Worm (Caenorhabditis elegans) whole organism, young adult: ENCODE measurements around the gene cyc-2.2.

Experiments used
- B0035.1 ChIP-seq: sonication (generic microtip); optimal IDR thresholded peaks from 2 replicates; lab custom pipeline; 2016; ENCODE audit warnings: missing genetic modification characterization, mild to moderate bottlenecking, missing compliant biosample characterization, missing genotype, missing genetic modification reagents
- B0261.1 ChIP-seq: sonication (generic microtip); optimal IDR thresholded peaks from 2 replicates; lab custom pipeline; 2016; ENCODE audit warnings: mild to moderate bottlenecking, missing genetic modification characterization, moderate library complexity, missing compliant biosample characterization
- C06A6.2 ChIP-seq: fragments of 200-800 bp; sonication (Bioruptor generic); conservative IDR thresholded peaks from 2 replicates; pipeline ENCODE4 v1.3.6; 2022; ENCODE audit warnings: missing genetic modification characterization, missing compliant biosample characterization
- F10E7.11 ChIP-seq: sonication (generic microtip); optimal IDR thresholded peaks from 2 replicates; lab custom pipeline; 2017; ENCODE audit warnings: mild to moderate bottlenecking, missing genetic modification characterization, moderate library complexity, missing compliant biosample characterization
- F23B12.7 ChIP-seq: sonication (generic microtip); optimal IDR thresholded peaks from 2 replicates; lab custom pipeline; 2017; ENCODE audit warnings: missing genetic modification characterization, mild to moderate bottlenecking, missing compliant biosample characterization, antibody characterized with exemption, moderate library complexity; ENCODE audit not compliant: insufficient read depth
- F33H1.4 ChIP-seq: fragments of 200-800 bp; sonication (Bioruptor generic); IDR thresholded peaks from 2 replicates; pipeline ENCODE4 v1.3.6; 2022; ENCODE audit warnings: missing genetic modification reagents, missing genetic modification characterization, missing compliant biosample characterization
- F37B4.10 ChIP-seq: fragments of 200-800 bp; sonication (Bioruptor generic); IDR thresholded peaks from 2 replicates; pipeline ENCODE4 v1.3.6; 2022; ENCODE audit warnings: missing genetic modification characterization, missing compliant biosample characterization
- F49E8.2 ChIP-seq: sonication (generic microtip); optimal IDR thresholded peaks from 3 replicates; lab custom pipeline; 2017; ENCODE audit warnings: missing genetic modification characterization, mild to moderate bottlenecking, missing compliant biosample characterization, antibody characterized with exemption, moderate library complexity; ENCODE audit not compliant: insufficient read depth
- F55B11.4 ChIP-seq: sonication (generic microtip); optimal IDR thresholded peaks from 2 replicates; lab custom pipeline; 2016; ENCODE audit warnings: missing compliant biosample characterization, missing genetic modification characterization, borderline replicate concordance; ENCODE audit not compliant: insufficient read depth
- F57C9.4 ChIP-seq: sonication (generic microtip); optimal IDR thresholded peaks from 2 replicates; lab custom pipeline; 2017; ENCODE audit warnings: mild to moderate bottlenecking, missing genetic modification characterization, missing compliant biosample characterization
- K12H6.12 ChIP-seq: fragments of 200-800 bp; sonication (Bioruptor generic); optimal IDR thresholded peaks from 2 replicates; lab custom pipeline; 2018; ENCODE audit warnings: mild to moderate bottlenecking, missing genetic modification characterization, missing compliant biosample characterization
- Y53G8AR.9 ChIP-seq: fragments of 200-800 bp; sonication (Bioruptor generic); conservative IDR thresholded peaks from 2 replicates; pipeline ENCODE4 v1.3.6; 2022; ENCODE audit warnings: missing genetic modification reagents, missing genetic modification characterization, missing compliant biosample characterization
- Y56A3A.18 ChIP-seq: fragments of 200-800 bp; sonication (Bioruptor generic); IDR thresholded peaks from 2 replicates; pipeline ENCODE4 v1.3.6; 2022; ENCODE audit warnings: missing genetic modification reagents, missing genetic modification characterization, missing compliant biosample characterization
- Y95B8A.8 ChIP-seq: fragments of 200-800 bp; sonication (Bioruptor generic); IDR thresholded peaks from 2 replicates; pipeline ENCODE4 v1.3.6; 2022; ENCODE audit warnings: missing genetic modification reagents, missing genetic modification characterization, missing compliant biosample characterization
- ZK185.1 ChIP-seq: sonication (generic microtip); optimal IDR thresholded peaks from 2 replicates; lab custom pipeline; 2016; ENCODE audit warnings: mild to moderate bottlenecking, missing genetic modification characterization, missing compliant biosample characterization; ENCODE audit not compliant: poor library complexity, severe bottlenecking
- akir-1 ChIP-seq: fragments of 200-800 bp; sonication (Bioruptor generic); optimal IDR thresholded peaks from 2 replicates; lab custom pipeline; 2018; ENCODE audit warnings: mild to moderate bottlenecking, missing genetic modification characterization, moderate library complexity, missing compliant biosample characterization
- ama-1 ChIP-seq, 3 experiments: fragments of 150-350 bp in 1 of 3; sonication (generic microtip) in 2 of 3; optimal IDR thresholded peaks; 2 replicates each; lab custom pipeline; 2014 to 2018; ENCODE audit warnings: missing biosample characterization in 2 of 3, missing genetic modification characterization in 2 of 3, missing genetic modification reagents in 2 of 3
- atf-7 ChIP-seq: sonication (generic microtip); optimal IDR thresholded peaks from 2 replicates; lab custom pipeline; 2017; ENCODE audit warnings: mild to moderate bottlenecking, missing genetic modification characterization, missing compliant biosample characterization
- athp-1 ChIP-seq: sonication (generic microtip); optimal IDR thresholded peaks from 2 replicates; lab custom pipeline; 2017; ENCODE audit warnings: mild to moderate bottlenecking, missing genetic modification characterization, missing compliant biosample characterization
- bed-1 ChIP-seq: fragments of 200-800 bp; sonication (Bioruptor generic); IDR thresholded peaks from 2 replicates; pipeline ENCODE4 v1.3.6; 2022; ENCODE audit warnings: missing genetic modification reagents, missing genetic modification characterization, missing compliant biosample characterization
- bed-2 ChIP-seq: fragments of 200-800 bp; sonication (Bioruptor generic); IDR thresholded peaks from 2 replicates; pipeline ENCODE4 v1.3.6; 2022; ENCODE audit warnings: missing genetic modification reagents, missing genetic modification characterization, missing compliant biosample characterization
- ccch-3 ChIP-seq: fragments of 200-800 bp; sonication (Bioruptor generic); optimal IDR thresholded peaks from 2 replicates; lab custom pipeline; 2018; ENCODE audit warnings: mild to moderate bottlenecking, missing genetic modification characterization, missing compliant biosample characterization
- ceh-100 ChIP-seq: fragments of 200-800 bp; sonication (Bioruptor generic); IDR thresholded peaks from 2 replicates; pipeline ENCODE4 v1.3.6; 2022; ENCODE audit warnings: missing genetic modification reagents, missing genetic modification characterization, missing compliant biosample characterization
- ceh-79 ChIP-seq: sonication (generic microtip); optimal IDR thresholded peaks from 2 replicates; lab custom pipeline; 2017; ENCODE audit warnings: mild to moderate bottlenecking, missing genetic modification characterization, missing compliant biosample characterization
- chd-7 ChIP-seq: sonication (generic microtip); optimal IDR thresholded peaks from 2 replicates; lab custom pipeline; 2016; ENCODE audit warnings: mild to moderate bottlenecking, missing genetic modification characterization, moderate library complexity, missing compliant biosample characterization
- dpff-1 ChIP-seq: sonication (generic microtip); optimal IDR thresholded peaks from 2 replicates; lab custom pipeline; 2017; ENCODE audit warnings: mild to moderate bottlenecking, missing genetic modification characterization, missing compliant biosample characterization
- egl-44 ChIP-seq: fragments of 200-800 bp; sonication (Bioruptor generic); IDR thresholded peaks from 2 replicates; pipeline ENCODE4 v1.3.6; 2022; ENCODE audit warnings: missing genetic modification reagents, missing genetic modification characterization, missing compliant biosample characterization
- ekl-4 ChIP-seq: fragments of 200-800 bp; sonication (Bioruptor generic); IDR thresholded peaks from 2 replicates; pipeline ENCODE4 v1.3.6; 2022; ENCODE audit warnings: missing genetic modification reagents, missing genetic modification characterization, missing compliant biosample characterization
- fkh-3 ChIP-seq: sonication (generic microtip); optimal IDR thresholded peaks from 2 replicates; lab custom pipeline; 2016; ENCODE audit warnings: mild to moderate bottlenecking, missing genetic modification characterization, missing compliant biosample characterization
- him-1 ChIP-seq: sonication (generic microtip); optimal IDR thresholded peaks from 2 replicates; lab custom pipeline; 2016; ENCODE audit warnings: missing genotype, missing genetic modification reagents, missing genetic modification characterization, missing compliant biosample characterization
- hlh-12 ChIP-seq: sonication (generic microtip); optimal IDR thresholded peaks from 2 replicates; lab custom pipeline; 2016; ENCODE audit warnings: missing genetic modification characterization, missing compliant biosample characterization
- lsl-1 ChIP-seq: fragments of 200-800 bp; sonication (Bioruptor generic); optimal IDR thresholded peaks from 2 replicates; lab custom pipeline; 2018; ENCODE audit warnings: mild to moderate bottlenecking, missing genetic modification characterization, moderate library complexity, missing compliant biosample characterization
- mcd-1 ChIP-seq: fragments of 200-800 bp; sonication (Bioruptor generic); IDR thresholded peaks from 2 replicates; pipeline ENCODE4 v1.3.6; 2022; ENCODE audit warnings: missing genetic modification reagents, missing genetic modification characterization, missing compliant biosample characterization
- mel-28 ChIP-seq: sonication (generic microtip); optimal IDR thresholded peaks from 2 replicates; lab custom pipeline; 2016; ENCODE audit warnings: borderline replicate concordance, mild to moderate bottlenecking, missing genetic modification characterization, missing compliant biosample characterization
- nfyb-1 ChIP-seq: fragments of 200-800 bp; sonication (Bioruptor generic); IDR thresholded peaks from 2 replicates; pipeline ENCODE4 v1.3.6; 2022; ENCODE audit warnings: missing genetic modification reagents, missing genetic modification characterization, missing compliant biosample characterization
- nhr-90 ChIP-seq: sonication (generic microtip); optimal IDR thresholded peaks from 2 replicates; lab custom pipeline; 2016; ENCODE audit warnings: missing genotype, mild to moderate bottlenecking, missing genetic modification characterization, missing compliant biosample characterization
- pbrm-1 ChIP-seq: fragments of 200-800 bp; sonication (Bioruptor generic); IDR thresholded peaks from 2 replicates; pipeline ENCODE4 v1.3.6; 2022; ENCODE audit warnings: missing genetic modification reagents, missing genetic modification characterization, missing compliant biosample characterization
- sea-2 ChIP-seq: fragments of 200-800 bp; sonication (Bioruptor generic); IDR thresholded peaks from 2 replicates; pipeline ENCODE4 v1.3.6; 2022; ENCODE audit warnings: missing genetic modification characterization, missing compliant biosample characterization
- snpc-1.3 ChIP-seq: sonication (generic microtip); optimal IDR thresholded peaks from 2 replicates; lab custom pipeline; 2017; ENCODE audit warnings: missing genetic modification characterization, mild to moderate bottlenecking, missing compliant biosample characterization, antibody characterized with exemption, moderate library complexity, missing genotype, missing genetic modification reagents; ENCODE audit not compliant: insufficient read depth
- snpc-3.4 ChIP-seq: sonication (generic microtip); optimal IDR thresholded peaks from 2 replicates; lab custom pipeline; 2017; ENCODE audit warnings: missing genetic modification characterization, mild to moderate bottlenecking, missing compliant biosample characterization, antibody characterized with exemption, moderate library complexity, missing genotype, missing genetic modification reagents
- snpc-4 ChIP-seq, 5 experiments: fragments of 150-350 bp in 1 of 5; sonication (generic microtip) in 4 of 5; optimal IDR thresholded peaks; 2 replicates each; lab custom pipeline; 2014 to 2018; ENCODE audit warnings: missing genetic modification characterization in 5 of 5, missing biosample characterization in 3 of 5, antibody characterized with exemption in 2 of 5, mild to moderate bottlenecking in 2 of 5, missing compliant biosample characterization in 2 of 5, missing genotype in 2 of 5, moderate library complexity in 2 of 5, missing genetic modification reagents in 1 of 5
- somi-1 ChIP-seq: fragments of 200-800 bp; sonication (Bioruptor generic); optimal IDR thresholded peaks from 2 replicates; lab custom pipeline; 2018; ENCODE audit warnings: mild to moderate bottlenecking, missing genetic modification characterization, missing compliant biosample characterization
- tbp1 ChIP-seq: fragments of 200-800 bp; sonication (Bioruptor generic); optimal IDR thresholded peaks from 2 replicates; lab custom pipeline; 2018; ENCODE audit warnings: mild to moderate bottlenecking, missing genetic modification characterization, missing compliant biosample characterization
- unc-62 ChIP-seq: fragments of 150-350 bp; optimal IDR thresholded peaks from 2 replicates; lab custom pipeline; 2014; ENCODE audit warnings: missing biosample characterization, missing genetic modification reagents, missing genetic modification characterization
- ztf-22 ChIP-seq: fragments of 200-800 bp; sonication (Bioruptor generic); optimal IDR thresholded peaks from 2 replicates; lab custom pipeline; 2018; ENCODE audit warnings: mild to moderate bottlenecking, missing genetic modification characterization, moderate library complexity, missing compliant biosample characterization
- ztf-25 ChIP-seq: fragments of 200-800 bp; sonication (Bioruptor generic); IDR thresholded peaks from 2 replicates; pipeline ENCODE4 v1.3.6; 2022; ENCODE audit warnings: missing genetic modification reagents, missing genetic modification characterization, missing compliant biosample characterization
- ztf-6 ChIP-seq: fragments of 200-800 bp; sonication (Bioruptor generic); IDR thresholded peaks from 2 replicates; pipeline ENCODE4 v1.3.6; 2022; ENCODE audit warnings: missing genetic modification reagents, missing genetic modification characterization, missing compliant biosample characterization

cyc-2.2 gene

DNA sequence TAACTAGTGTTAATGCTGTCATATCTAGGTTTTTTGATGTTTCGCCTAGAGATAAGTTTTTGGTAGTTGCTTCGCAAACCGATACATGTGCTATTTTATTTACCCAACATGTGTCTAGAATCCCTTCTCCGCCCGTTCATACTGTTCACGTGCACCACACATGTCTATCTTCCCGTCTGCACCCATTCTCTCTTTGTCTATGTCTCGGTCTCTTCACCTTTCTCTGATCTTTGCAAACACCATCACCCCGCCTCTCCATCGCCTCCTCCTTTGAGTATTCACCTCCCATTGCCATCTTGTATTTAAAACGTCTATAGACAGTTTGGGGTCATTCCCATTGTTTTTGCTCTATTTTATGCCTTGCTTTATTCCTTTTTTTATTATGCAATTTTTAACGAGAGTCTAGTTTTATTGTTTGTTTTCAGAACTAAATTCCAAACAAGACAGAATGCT is 25.2 kb upstream of the cyc-2.2 start, which contains the start of gene F56H9.2 (continued):
- TF ChIP-seq F23B12.7 (no peak), tbp1 (GFP tag; lab: Kevin White, UChicago) (peak; percentile 31), ccch-3 (GFP tag; lab: Kevin White, UChicago) (no peak), hlh-12 (tag; lab: Kevin White, UChicago) (no peak), B0035.1 (no peak), ceh-100 (GFP tag; lab: Robert Waterston, UW) (no peak), F49E8.2 (no peak), F55B11.4 (tag; lab: Kevin White, UChicago) (no peak), atf-7 (tag; lab: Kevin White, UChicago) (peak; percentile 60), ZK185.1 (tag; lab: Kevin White, UChicago) (no peak), lsl-1 (GFP tag; lab: Kevin White, UChicago) (no peak), snpc-3.4 (tag; lab: Kevin White, UChicago) (no peak), somi-1 (GFP tag; lab: Kevin White, UChicago) (peak; percentile 7), athp-1 (tag; lab: Kevin White, UChicago) (no peak), bed-2 (GFP tag; lab: Robert Waterston, UW) (no peak), mel-28 (tag; lab: Kevin White, UChicago) (no peak), nfyb-1 (GFP tag; lab: Robert Waterston, UW) (peak; percentile 73), ztf-6 (GFP tag; lab: Robert Waterston, UW) (no peak), F10E7.11 (tag; lab: Kevin White, UChicago) (no peak), K12H6.12 (peak; percentile 67), snpc-4 (GFP tag; optimal IDR thresholded peaks at IDR 0.05; lab: Kevin White, UChicago) (no peak), snpc-4 (tag; optimal IDR thresholded peaks at IDR 0.05; lab: Kevin White, UChicago) (peak in 1 of 4 experiments; percentile 20), F33H1.4 (GFP tag; lab: Robert Waterston, UW) (no peak), nhr-90 (tag; lab: Kevin White, UChicago) (no peak), egl-44 (GFP tag; lab: Robert Waterston, UW) (no peak), Y95B8A.8 (GFP tag; lab: Robert Waterston, UW) (no peak), mcd-1 (GFP tag; lab: Robert Waterston, UW) (peak; percentile 43; the same call in 1 of the 2 replicates), ama-1 (optimal IDR thresholded peaks at IDR 0.05; lab: Kevin White, UChicago) (no peak), ama-1 (GFP tag; optimal IDR thresholded peaks at IDR 0.05; lab: Kevin White, UChicago) (no peak), ztf-25 (GFP tag; lab: Robert Waterston, UW) (no peak), Y56A3A.18 (GFP tag; lab: Robert Waterston, UW) (no peak), B0261.1 (tag; lab: Kevin White, UChicago) (no peak), sea-2 (GFP tag; lab: Robert Waterston, UW) (no peak), F57C9.4 (tag; lab: Kevin White, UChicago) (no peak), pbrm-1 (no peak), ekl-4 (peak; percentile 46; the same call in 1 of the 2 replicates), ztf-22 (GFP tag; lab: Kevin White, UChicago) (peak; percentile 73), ceh-79 (tag; lab: Kevin White, UChicago) (no peak), Y53G8AR.9 (GFP tag; lab: Robert Waterston, UW) (no peak), F37B4.10 (no peak), bed-1 (GFP tag; lab: Robert Waterston, UW) (no peak), akir-1 (GFP tag; lab: Kevin White, UChicago) (no peak), him-1 (tag; lab: Kevin White, UChicago) (no peak), C06A6.2 (GFP tag; lab: Robert Waterston, UW) (peak; percentile 67; the same call in 1 of the 2 replicates), dpff-1 (tag; lab: Kevin White, UChicago) (no peak), snpc-1.3 (no peak), chd-7 (peak; percentile 68), fkh-3 (tag; lab: Kevin White, UChicago) (no peak), unc-62 (no peak)
